Worm (Caenorhabditis elegans) whole organism, L4/young adult: ENCODE results near the gene C24G6.8.

ENCODE experiments used
- W03F9.2 ChIP-seq: fragments of 150-350 bp; optimal IDR thresholded peaks from 2 replicates; lab custom pipeline; 2014; ENCODE audit warnings: missing biosample characterization, missing genetic modification characterization
- dao-5 ChIP-seq: sonication (generic microtip); optimal IDR thresholded peaks from 2 replicates; lab custom pipeline; 2016; ENCODE audit warnings: missing genotype, missing genetic modification characterization, moderate library complexity, missing compliant biosample characterization

DNA sequence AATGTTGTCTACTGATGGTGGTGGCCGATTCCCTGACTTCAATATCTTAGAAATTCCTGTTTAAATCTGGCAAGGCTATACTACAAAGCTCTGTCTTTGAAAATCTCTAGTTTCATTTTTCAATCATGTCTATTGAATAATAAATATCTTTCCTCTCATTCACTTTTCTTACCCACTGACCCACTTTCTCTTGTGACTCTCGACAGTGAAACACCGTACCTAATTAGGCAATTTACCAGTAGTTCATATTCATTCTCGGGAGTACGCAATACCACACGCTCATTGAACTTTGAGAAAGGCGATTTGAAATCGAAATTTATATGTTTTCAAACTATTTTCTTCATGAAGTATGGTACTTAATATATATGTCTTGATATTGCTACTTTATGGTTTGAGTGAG lies 49.2 kb upstream of the C24G6.8 start, which contains the start of gene CD4.11:
- TF ChIP-seq W03F9.2 (tag; lab: Kevin White, UChicago), result no peak
- TF ChIP-seq dao-5 (tag; lab: Kevin White, UChicago), result no peak
